Fruit fly (Drosophila melanogaster) whole organism, adult: ENCODE results near the gene Mdh2.

Experiments
- CG5204 ChIP-seq: fragments of 200-800 bp; sonication (Bioruptor generic); optimal IDR thresholded peaks from 2 replicates; lab custom pipeline; 2016; ENCODE audit warnings: missing biosample characterization, missing genetic modification characterization
- CG7101 ChIP-seq: fragments of 200-800 bp; sonication (Bioruptor generic); optimal IDR thresholded peaks from 2 replicates; lab custom pipeline; 2018; ENCODE audit warnings: missing biosample characterization, mild to moderate bottlenecking, missing genetic modification characterization, moderate library complexity
- Clk ChIP-seq: fragments of 200-800 bp; sonication (Bioruptor generic); optimal IDR thresholded peaks from 2 replicates; lab custom pipeline; 2017; ENCODE audit warnings: missing biosample characterization, missing genetic modification characterization
- Hr96 ChIP-seq: fragments of 200-800 bp; sonication (Bioruptor generic); optimal IDR thresholded peaks from 2 replicates; lab custom pipeline; 2016; ENCODE audit warnings: missing biosample characterization, missing genetic modification characterization
- kay ChIP-seq: fragments of 200-800 bp; sonication (Bioruptor generic); peaks from one replicate; lab custom pipeline; 2016; ENCODE audit warnings: missing biosample characterization, missing genetic modification characterization, borderline replicate concordance

- TF ChIP-seq kay (no peak), CG5204 (no peak), Hr96 (GFP tag; lab: Kevin White, UChicago) (no peak), CG7101 (tag; lab: Kevin White, UChicago) (no peak), Clk (no peak)
Measured at dm6 chr3R:18235879-18236278, 9.7 kb downstream of the Mdh2 start, which contains the start of gene repo.
